Worm (Caenorhabditis elegans) whole organism, L4 larva: ENCODE measurements around the gene grd-13.

Source experiments
- Y48G9A.11 ChIP-seq: fragments of 200-800 bp; sonication (Bioruptor generic); IDR thresholded peaks from 2 replicates; pipeline ENCODE4 v1.3.6; 2022; ENCODE audit warnings: missing genetic modification reagents, missing genetic modification characterization, missing compliant biosample characterization
- dmd-6 ChIP-seq: fragments of 200-800 bp; sonication (Bioruptor generic); IDR thresholded peaks from 2 replicates; pipeline ENCODE4 v1.3.6; 2022; ENCODE audit warnings: missing genetic modification reagents, missing genetic modification characterization, missing compliant biosample characterization
- dmd-9 ChIP-seq: fragments of 200-800 bp; sonication (Bioruptor generic); IDR thresholded peaks from 2 replicates; pipeline ENCODE4 v1.3.6; 2022; ENCODE audit warnings: missing genetic modification reagents, missing genetic modification characterization, missing compliant biosample characterization
- jun-1 ChIP-seq: fragments of 150-350 bp; optimal IDR thresholded peaks from 2 replicates; lab custom pipeline; 2014; ENCODE audit warnings: missing biosample characterization, missing genetic modification reagents, missing genetic modification characterization
- lsy-2 ChIP-seq, 2 experiments: fragments of 150-350 bp in 1 of 2; sonication (generic microtip) in 1 of 2; optimal IDR thresholded peaks; 2 replicates each; lab custom pipeline; 2014 to 2017; ENCODE audit warnings: missing biosample characterization in 2 of 2, missing genetic modification characterization in 2 of 2
- mdl-1 ChIP-seq, 2 experiments: fragments of 150-350 bp in 1 of 2; sonication (generic microtip) in 1 of 2; optimal IDR thresholded peaks; 2 replicates each; lab custom pipeline; 2014 to 2017; ENCODE audit warnings: missing biosample characterization in 2 of 2, missing genetic modification characterization in 2 of 2
- nhr-111 ChIP-seq: fragments of 200-800 bp; sonication (Bioruptor generic); optimal IDR thresholded peaks from 2 replicates; lab custom pipeline; 2018; ENCODE audit warnings: mild to moderate bottlenecking, missing genetic modification characterization, missing compliant biosample characterization
- nhr-28 ChIP-seq: fragments of 150-350 bp; optimal IDR thresholded peaks from 2 replicates; lab custom pipeline; 2014; ENCODE audit warnings: missing biosample characterization, missing genetic modification characterization
- nhr-41 ChIP-seq: fragments of 200-800 bp; sonication (Bioruptor generic); IDR thresholded peaks from 2 replicates; pipeline ENCODE4 v1.3.6; 2022; ENCODE audit warnings: missing genetic modification reagents, missing genetic modification characterization, missing compliant biosample characterization
- nhr-77 ChIP-seq: fragments of 150-350 bp; optimal IDR thresholded peaks from 2 replicates; lab custom pipeline; 2014; ENCODE audit warnings: missing biosample characterization, missing genetic modification characterization

- TF ChIP-seq nhr-111 (GFP tag; lab: Kevin White, UChicago) (no peak), Y48G9A.11 (GFP tag; lab: Robert Waterston, UW) (no peak), lsy-2 (tag; optimal IDR thresholded peaks at IDR 0.05; lab: Kevin White, UChicago) (no peak), dmd-6 (GFP tag; lab: Robert Waterston, UW) (no peak), mdl-1 (tag; optimal IDR thresholded peaks at IDR 0.05; lab: Kevin White, UChicago) (no peak), dmd-9 (no peak), nhr-77 (tag; lab: Kevin White, UChicago) (no peak), nhr-41 (no peak), jun-1 (tag; lab: Kevin White, UChicago) (no peak), nhr-28 (no peak)
Measured at ce11 chrIV:3467128-3467527, 29.0 kb downstream of the grd-13 start, which contains the start of gene F58E2.3.
